Worm (Caenorhabditis elegans) whole organism, L3 larva: ENCODE data around the gene F26G1.9.
A peak's percentile ranks its signal among the peaks of the same experiment; 100 is the strongest.

Source experiments
- aly-2 ChIP-seq: fragments of 150-350 bp; optimal IDR thresholded peaks from 2 replicates; lab custom pipeline; 2014; ENCODE audit warnings: missing biosample characterization, missing genetic modification characterization
- fkh-10 ChIP-seq: sonication (generic microtip); optimal IDR thresholded peaks from 2 replicates; lab custom pipeline; 2017; ENCODE audit warnings: missing biosample characterization, missing genetic modification reagents, missing genetic modification characterization
- fos-1 ChIP-seq: fragments of 150-350 bp; optimal IDR thresholded peaks from 2 replicates; lab custom pipeline; 2014; ENCODE audit warnings: missing biosample characterization, missing genetic modification characterization
- lin-15B ChIP-seq: fragments of 150-350 bp; optimal IDR thresholded peaks from 2 replicates; lab custom pipeline; 2014; ENCODE audit warnings: missing biosample characterization, missing genetic modification characterization
- mdl-1 ChIP-seq: fragments of 150-350 bp; optimal IDR thresholded peaks from 2 replicates; lab custom pipeline; 2014; ENCODE audit warnings: missing biosample characterization, missing genetic modification characterization
- nhr-23 ChIP-seq: fragments of 150-350 bp; optimal IDR thresholded peaks from 2 replicates; lab custom pipeline; 2014; ENCODE audit warnings: missing biosample characterization, missing genetic modification reagents, missing genetic modification characterization
- nhr-25 ChIP-seq: sonication (generic microtip); optimal IDR thresholded peaks from 2 replicates; lab custom pipeline; 2017; ENCODE audit warnings: missing biosample characterization, missing genetic modification characterization
- nhr-76 ChIP-seq: fragments of 150-350 bp; sonication (generic microtip); optimal IDR thresholded peaks from 5 replicates; lab custom pipeline; 2014; ENCODE audit warnings: missing biosample characterization, missing genetic modification characterization
- nhr-77 ChIP-seq: fragments of 150-350 bp; optimal IDR thresholded peaks from 2 replicates; lab custom pipeline; 2014; ENCODE audit warnings: missing biosample characterization, missing genetic modification characterization
- skn-1 ChIP-seq: fragments of 150-350 bp; optimal IDR thresholded peaks from 2 replicates; lab custom pipeline; 2014; ENCODE audit warnings: missing biosample characterization, missing genetic modification characterization
- snpc-4 ChIP-seq: fragments of 150-350 bp; optimal IDR thresholded peaks from 2 replicates; lab custom pipeline; 2014; ENCODE audit warnings: missing biosample characterization, missing genetic modification characterization
- unc-39 ChIP-seq: sonication (generic microtip); optimal IDR thresholded peaks from 4 replicates; lab custom pipeline; 2017; ENCODE audit warnings: missing biosample characterization, missing genetic modification characterization
- ztf-11 ChIP-seq: fragments of 150-350 bp; optimal IDR thresholded peaks from 2 replicates; lab custom pipeline; 2014; ENCODE audit warnings: missing biosample characterization, missing genetic modification characterization
- ztf-4 ChIP-seq: fragments of 150-350 bp; optimal IDR thresholded peaks from 2 replicates; lab custom pipeline; 2014; ENCODE audit warnings: missing biosample characterization, missing genetic modification characterization

ce11 chrII:4791272-4791671 lies 17.5 kb upstream of the F26G1.9 start, which contains the start of gene F26G1.1:
- TF ChIP-seq nhr-25 (tag; lab: Kevin White, UChicago), result no peak
- TF ChIP-seq ztf-4 (tag; lab: Kevin White, UChicago), result no peak
- TF ChIP-seq snpc-4, result no peak
- no peak for TF ChIP-seq fkh-10
- TF ChIP-seq lin-15B (tag; lab: Kevin White, UChicago), result peak; percentile 36
- no peak for TF ChIP-seq nhr-77 (tag; lab: Kevin White, UChicago)
- TF ChIP-seq nhr-76 (tag; lab: Kevin White, UChicago), result no peak
- TF ChIP-seq aly-2 (tag; lab: Kevin White, UChicago), result no peak
- TF ChIP-seq mdl-1 (tag; lab: Kevin White, UChicago), result no peak
- TF ChIP-seq fos-1 (tag; lab: Kevin White, UChicago), result no peak
- peak; percentile 45 for TF ChIP-seq nhr-23 (tag; lab: Kevin White, UChicago)
- TF ChIP-seq skn-1 (tag; lab: Kevin White, UChicago), result no peak
- no peak for TF ChIP-seq unc-39 (tag; lab: Kevin White, UChicago)
- no peak for TF ChIP-seq ztf-11 (tag; lab: Kevin White, UChicago)
